Worm (Caenorhabditis elegans) whole organism, L1 larva: Measurements from ENCODE around the gene moc-5.
A peak's percentile ranks its signal among the peaks of the same experiment; 100 is the strongest.

ENCODE experiments used
- C16A3.4 ChIP-seq: fragments of 150-350 bp; optimal IDR thresholded peaks from 2 replicates; lab custom pipeline; 2014; ENCODE audit warnings: missing biosample characterization, missing genetic modification characterization
- F16B12.6 ChIP-seq: fragments of 150-350 bp; optimal IDR thresholded peaks from 2 replicates; lab custom pipeline; 2014; ENCODE audit warnings: missing biosample characterization, missing genetic modification characterization
- aha-1 ChIP-seq: fragments of 150-350 bp; optimal IDR thresholded peaks from 2 replicates; lab custom pipeline; 2014; ENCODE audit warnings: missing biosample characterization, missing genetic modification characterization
- blmp-1 ChIP-seq: fragments of 150-350 bp; optimal IDR thresholded peaks from 2 replicates; lab custom pipeline; 2014; ENCODE audit warnings: missing biosample characterization, missing genetic modification characterization
- ceh-63 ChIP-seq: fragments of 200-800 bp; sonication (Bioruptor generic); optimal IDR thresholded peaks from 2 replicates; lab custom pipeline; 2018; ENCODE audit warnings: mild to moderate bottlenecking, missing genetic modification characterization, missing compliant biosample characterization
- ceh-82 ChIP-seq, 3 experiments: fragments of 150-350 bp in 1 of 3; sonication (generic microtip) in 2 of 3; optimal IDR thresholded peaks; 2 replicates each; lab custom pipeline; 2014 to 2017; ENCODE audit warnings: missing biosample characterization in 3 of 3, missing genetic modification characterization in 3 of 3
- ceh-88 ChIP-seq: fragments of 200-800 bp; sonication (Bioruptor generic); IDR thresholded peaks from 2 replicates; pipeline ENCODE4 v1.3.6; 2022; ENCODE audit warnings: missing genetic modification characterization, missing compliant biosample characterization
- ceh-90 ChIP-seq: sonication (generic microtip); optimal IDR thresholded peaks from 2 replicates; lab custom pipeline; 2016; ENCODE audit warnings: missing genetic modification characterization, missing compliant biosample characterization
- dpl-1 ChIP-seq, 3 experiments: fragments of 150-350 bp in 2 of 3; sonication (generic microtip) in 1 of 3; optimal IDR thresholded peaks; 2 replicates each; lab custom pipeline; 2014 to 2017; ENCODE audit warnings: missing biosample characterization in 3 of 3, missing genetic modification characterization in 3 of 3, missing genetic modification reagents in 3 of 3
- efl-1 ChIP-seq, 4 experiments: fragments of 150-350 bp; optimal IDR thresholded peaks in 3 of 4; peaks in 1 of 4; 1 replicate in 1 of 4; 2 replicates in 3 of 4; lab custom pipeline; 2014; ENCODE audit warnings: missing biosample characterization in 2 of 4, missing genetic modification characterization in 2 of 4, missing genetic modification reagents in 2 of 4
- egl-27 ChIP-seq, 2 experiments: fragments of 150-350 bp in 1 of 2; sonication (generic microtip); optimal IDR thresholded peaks; 3 replicates each; lab custom pipeline; 2017 to 2018; ENCODE audit warnings: missing biosample characterization in 2 of 2, missing genetic modification characterization in 2 of 2, missing genetic modification reagents in 2 of 2
- elt-3 ChIP-seq, 6 experiments: fragments of 150-350 bp in 1 of 6; sonication (generic microtip); optimal IDR thresholded peaks; 2 replicates each; lab custom pipeline; 2017 to 2018; ENCODE audit warnings: missing biosample characterization in 6 of 6, missing genetic modification characterization in 6 of 6, inconsistent platforms in 1 of 6
- ets-5 ChIP-seq: fragments of 200-800 bp; sonication (Bioruptor generic); IDR thresholded peaks from 2 replicates; pipeline ENCODE4 v1.3.6; 2022; ENCODE audit warnings: missing genetic modification characterization, missing compliant biosample characterization
- fkh-4 ChIP-seq: sonication (generic microtip); optimal IDR thresholded peaks from 2 replicates; lab custom pipeline; 2016; ENCODE audit warnings: missing compliant biosample characterization, missing genetic modification characterization, borderline replicate concordance
- fkh-8 ChIP-seq: sonication (generic microtip); optimal IDR thresholded peaks from 2 replicates; lab custom pipeline; 2016; ENCODE audit warnings: mild to moderate bottlenecking, missing genetic modification characterization, missing compliant biosample characterization
- grh-1 ChIP-seq: fragments of 200-800 bp; sonication (Bioruptor generic); IDR thresholded peaks from 2 replicates; pipeline ENCODE4 v1.3.6; 2022; ENCODE audit warnings: missing genetic modification reagents, missing genetic modification characterization, missing compliant biosample characterization
- hlh-17 ChIP-seq: fragments of 200-800 bp; sonication (Bioruptor generic); optimal IDR thresholded peaks from 2 replicates; lab custom pipeline; 2018; ENCODE audit warnings: missing genetic modification characterization, mild to moderate bottlenecking, missing compliant biosample characterization, moderate library complexity, borderline replicate concordance
- hlh-4 ChIP-seq: sonication (generic microtip); optimal IDR thresholded peaks from 2 replicates; lab custom pipeline; 2016; ENCODE audit warnings: mild to moderate bottlenecking, missing genetic modification characterization, missing compliant biosample characterization
- irx-1 ChIP-seq: sonication (generic microtip); optimal IDR thresholded peaks from 2 replicates; lab custom pipeline; 2016; ENCODE audit warnings: missing genetic modification characterization, missing compliant biosample characterization
- isw-1 ChIP-seq: fragments of 200-800 bp; sonication (Bioruptor generic); IDR thresholded peaks from 2 replicates; pipeline ENCODE4 v1.3.6; 2022; ENCODE audit warnings: missing genetic modification characterization, missing compliant biosample characterization
- lin-14 ChIP-seq: fragments of 200-800 bp; sonication (Bioruptor generic); optimal IDR thresholded peaks from 2 replicates; lab custom pipeline; 2018; ENCODE audit warnings: mild to moderate bottlenecking, missing genetic modification characterization, moderate library complexity, missing compliant biosample characterization
- lin-15B ChIP-seq: fragments of 150-350 bp; sonication (generic microtip); optimal IDR thresholded peaks from 3 replicates; lab custom pipeline; 2014; ENCODE audit warnings: missing biosample characterization, missing genetic modification characterization
- lin-35 ChIP-seq, 2 experiments: fragments of 150-350 bp; optimal IDR thresholded peaks; 2 replicates each; lab custom pipeline; 2014; ENCODE audit warnings: missing biosample characterization in 2 of 2, missing genetic modification characterization in 2 of 2, missing genetic modification reagents in 2 of 2
- lsy-2 ChIP-seq, 2 experiments: fragments of 150-350 bp; optimal IDR thresholded peaks; 2 replicates each; lab custom pipeline; 2014; ENCODE audit warnings: missing biosample characterization in 2 of 2, missing genetic modification characterization in 2 of 2
- mdl-1 ChIP-seq, 2 experiments: fragments of 150-350 bp; optimal IDR thresholded peaks; 2 replicates each; lab custom pipeline; 2014 to 2017; ENCODE audit warnings: missing biosample characterization in 2 of 2, missing genetic modification characterization in 2 of 2, inconsistent platforms in 1 of 2
- mep-1 ChIP-seq: fragments of 150-350 bp; optimal IDR thresholded peaks from 2 replicates; lab custom pipeline; 2014; ENCODE audit warnings: missing biosample characterization, missing genetic modification characterization
- nhr-12 ChIP-seq: sonication (generic microtip); optimal IDR thresholded peaks from 2 replicates; lab custom pipeline; 2017; ENCODE audit warnings: missing biosample characterization, missing genetic modification characterization
- nhr-19 ChIP-seq: fragments of 200-800 bp; sonication (Bioruptor generic); conservative IDR thresholded peaks from 2 replicates; pipeline ENCODE4 v1.3.6; 2022; ENCODE audit warnings: missing genetic modification characterization, missing compliant biosample characterization
- nhr-20 ChIP-seq: sonication (generic microtip); optimal IDR thresholded peaks from 2 replicates; lab custom pipeline; 2016; ENCODE audit warnings: mild to moderate bottlenecking, missing genetic modification characterization, missing compliant biosample characterization
- nhr-237 ChIP-seq: fragments of 150-350 bp; optimal IDR thresholded peaks from 2 replicates; lab custom pipeline; 2014; ENCODE audit warnings: missing biosample characterization, missing genetic modification characterization
- nhr-28 ChIP-seq: fragments of 150-350 bp; optimal IDR thresholded peaks from 2 replicates; lab custom pipeline; 2014; ENCODE audit warnings: missing biosample characterization, missing genetic modification characterization
- nhr-47 ChIP-seq: sonication (generic microtip); optimal IDR thresholded peaks from 2 replicates; lab custom pipeline; 2016; ENCODE audit warnings: mild to moderate bottlenecking, missing genetic modification characterization, moderate library complexity, missing compliant biosample characterization
- nhr-71 ChIP-seq: sonication (generic microtip); optimal IDR thresholded peaks from 2 replicates; lab custom pipeline; 2016; ENCODE audit warnings: mild to moderate bottlenecking, missing genetic modification characterization, moderate library complexity, missing compliant biosample characterization
- nhr-77 ChIP-seq: fragments of 150-350 bp; optimal IDR thresholded peaks from 2 replicates; lab custom pipeline; 2014; ENCODE audit warnings: missing biosample characterization, missing genetic modification characterization
- nhr-84 ChIP-seq: sonication (generic microtip); optimal IDR thresholded peaks from 2 replicates; lab custom pipeline; 2017; ENCODE audit warnings: missing biosample characterization, missing genetic modification characterization
- nhr-85 ChIP-seq: sonication (generic microtip); peaks from one replicate; lab custom pipeline; 2016; ENCODE audit warnings: missing genetic modification characterization, inconsistent platforms, missing compliant biosample characterization
- pag-3 ChIP-seq: sonication (generic microtip); optimal IDR thresholded peaks from 2 replicates; lab custom pipeline; 2017; ENCODE audit warnings: missing genetic modification characterization, mild to moderate bottlenecking, missing compliant biosample characterization, antibody characterized with exemption, borderline replicate concordance; ENCODE audit not compliant: insufficient read depth
- pqm-1 ChIP-seq: sonication (generic microtip); optimal IDR thresholded peaks from 3 replicates; lab custom pipeline; 2017; ENCODE audit warnings: missing biosample characterization, missing genetic modification characterization
- rnt-1 ChIP-seq: sonication (generic microtip); optimal IDR thresholded peaks from 2 replicates; lab custom pipeline; 2016; ENCODE audit warnings: mild to moderate bottlenecking, missing genetic modification characterization, moderate library complexity, missing compliant biosample characterization
- skn-1 ChIP-seq: fragments of 150-350 bp; optimal IDR thresholded peaks from 2 replicates; lab custom pipeline; 2014; ENCODE audit warnings: missing biosample characterization, missing genetic modification characterization
- snpc-4 ChIP-seq: fragments of 150-350 bp; optimal IDR thresholded peaks from 2 replicates; lab custom pipeline; 2014; ENCODE audit warnings: missing biosample characterization, missing genetic modification characterization
- snu-23 ChIP-seq: sonication (generic microtip); optimal IDR thresholded peaks from 2 replicates; lab custom pipeline; 2016; ENCODE audit warnings: missing genetic modification characterization, missing compliant biosample characterization
- swsn-7 ChIP-seq: sonication (generic microtip); optimal IDR thresholded peaks from 2 replicates; lab custom pipeline; 2016; ENCODE audit warnings: missing genetic modification characterization, missing compliant biosample characterization
- tbx-2 ChIP-seq: sonication (generic microtip); optimal IDR thresholded peaks from 2 replicates; lab custom pipeline; 2016; ENCODE audit warnings: missing genetic modification characterization, missing compliant biosample characterization
- unc-30 ChIP-seq: sonication (generic microtip); optimal IDR thresholded peaks from 2 replicates; lab custom pipeline; 2017; ENCODE audit warnings: missing biosample characterization, missing genetic modification characterization
- unc-86 ChIP-seq: sonication (generic microtip); optimal IDR thresholded peaks from 2 replicates; lab custom pipeline; 2016; ENCODE audit warnings: missing genetic modification characterization, missing compliant biosample characterization
- xbp-1 ChIP-seq: sonication (generic microtip); optimal IDR thresholded peaks from 2 replicates; lab custom pipeline; 2016; ENCODE audit warnings: missing genetic modification characterization, missing compliant biosample characterization
- zip-4 ChIP-seq: fragments of 200-800 bp; sonication (Bioruptor generic); optimal IDR thresholded peaks from 2 replicates; lab custom pipeline; 2018; ENCODE audit warnings: mild to moderate bottlenecking, missing genetic modification characterization, moderate library complexity, missing compliant biosample characterization
- ztf-11 ChIP-seq, 2 experiments: sonication (generic microtip); optimal IDR thresholded peaks; 2 replicates each; lab custom pipeline; 2016 to 2017; ENCODE audit warnings: missing genetic modification characterization in 2 of 2, missing biosample characterization in 1 of 2, missing compliant biosample characterization in 1 of 2
- ztf-4 ChIP-seq: fragments of 150-350 bp; optimal IDR thresholded peaks from 2 replicates; lab custom pipeline; 2014; ENCODE audit warnings: missing biosample characterization, missing genetic modification characterization

moc-5 gene

ce11 chrX:9553095-9553494, 12.7 kb downstream of the moc-5 start (continued):
- TF ChIP-seq nhr-47 (tag; lab: Kevin White, UChicago) (no peak), C16A3.4 (tag; lab: Kevin White, UChicago) (peak; percentile 11), egl-27 (tag; optimal IDR thresholded peaks at IDR 0.05; lab: Kevin White, UChicago) (no peak), ceh-90 (tag; lab: Kevin White, UChicago) (no peak), nhr-84 (tag; lab: Kevin White, UChicago) (no peak), F16B12.6 (tag; lab: Kevin White, UChicago) (no peak), fkh-4 (tag; lab: Kevin White, UChicago) (no peak), unc-30 (tag; lab: Kevin White, UChicago) (no peak), nhr-19 (peak; percentile 10; the same call in 1 of the 2 replicates)
- TF ChIP-seq, all 84 proteins: peak for 18

- TF ChIP-seq lin-15B (no peak), ceh-88 (GFP tag; lab: Robert Waterston, UW) (no peak), mdl-1 (tag; optimal IDR thresholded peaks at IDR 0.05; lab: Kevin White, UChicago) (peak in 1 of 2 experiments; percentile 43), nhr-77 (tag; lab: Kevin White, UChicago) (no peak), fkh-8 (no peak), grh-1 (GFP tag; lab: Robert Waterston, UW) (peak; percentile 42; the same call in 1 of the 2 replicates), nhr-71 (tag; lab: Kevin White, UChicago) (peak; percentile 57), ceh-63 (GFP tag; lab: Kevin White, UChicago) (no peak), irx-1 (tag; lab: Kevin White, UChicago) (no peak), rnt-1 (peak; percentile 58), tbx-2 (peak; percentile 14), hlh-4 (no peak), nhr-12 (no peak), nhr-237 (no peak), snu-23 (GFP tag; lab: Kevin White, UChicago) (peak; percentile 63), swsn-7 (peak; percentile 42), lin-14 (GFP tag; lab: Kevin White, UChicago) (peak; percentile 77), isw-1 (no peak), lin-35 (GFP tag; optimal IDR thresholded peaks at IDR 0.05; lab: Kevin White, UChicago) (peak; percentile 9 to 73), nhr-28 (tag; lab: Kevin White, UChicago) (no peak), unc-86 (tag; lab: Kevin White, UChicago) (no peak), pqm-1 (tag; lab: Kevin White, UChicago) (no peak), zip-4 (GFP tag; lab: Kevin White, UChicago) (no peak), dpl-1 (GFP tag; optimal IDR thresholded peaks at IDR 0.05; lab: Kevin White, UChicago) (peak; percentile 46 to 52 (median 47)), ets-5 (GFP tag; lab: Robert Waterston, UW) (no peak), snpc-4 (tag; lab: Kevin White, UChicago) (no peak), nhr-85 (peak; percentile 76), mep-1 (tag; lab: Kevin White, UChicago) (peak; percentile 62), unc-30 (tag; lab: Kevin White, UChicago) (no peak), blmp-1 (tag; lab: Kevin White, UChicago) (peak; percentile 73), elt-3 (tag; optimal IDR thresholded peaks at IDR 0.05; lab: Kevin White, UChicago) (peak in 1 of 6 experiments; percentile 8), aha-1 (tag; lab: Kevin White, UChicago) (no peak), skn-1 (tag; lab: Kevin White, UChicago) (peak; percentile 29), pag-3 (no peak), nhr-20 (tag; lab: Kevin White, UChicago) (peak; percentile 68), xbp-1 (tag; lab: Kevin White, UChicago) (peak; percentile 12), nhr-47 (tag; lab: Kevin White, UChicago) (peak; percentile 33), hlh-17 (no peak), ztf-4 (tag; lab: Kevin White, UChicago) (no peak), efl-1 (optimal IDR thresholded peaks at IDR 0.05; lab: Kevin White, UChicago) (peak; percentile 44 to 49), efl-1 (GFP tag; optimal IDR thresholded peaks at IDR 0.05 in 1 of 2; lab: Kevin White, UChicago) (peak; percentile 55 to 95), ceh-82 (tag; optimal IDR thresholded peaks at IDR 0.05; lab: Kevin White, UChicago) (peak in 1 of 3 experiments; percentile 12), lsy-2 (tag; optimal IDR thresholded peaks at IDR 0.05; lab: Kevin White, UChicago) (peak in 1 of 2 experiments; percentile 22), ztf-11 (tag; optimal IDR thresholded peaks at IDR 0.05; lab: Kevin White, UChicago) (peak in 1 of 2 experiments; percentile 2)
Measured at ce11 chrX:9552404-9552803, 13.4 kb downstream of the moc-5 start.
